Worm (Caenorhabditis elegans): ENCODE measurements around the gene nhr-264.
A peak's percentile ranks its signal among the peaks of the same experiment; 100 is the strongest.

nhr-264 gene

ce11 chrIV:9327706-9328105, 34.0 kb upstream of the nhr-264 start, which contains the start of gene clec-183:
Gene clec-183 (plus strand): TSS chrIV:9328006.
- TF ChIP-seq mep-1 (tag; optimal IDR thresholded peaks at IDR 0.05) (no peak), unc-39 (tag; optimal IDR thresholded peaks at IDR 0.05) (no peak)

- TF ChIP-seq lin-13 (tag; optimal IDR thresholded peaks at IDR 0.05), result no peak
- TF ChIP-seq mls-2 (tag; optimal IDR thresholded peaks at IDR 0.05), result no peak
Observed at ce11 chrIV:9323989-9324506, 30.3 kb upstream of the nhr-264 start, which contains the start of the genes nspg-11 and F49C12.15. Gene nspg-11 (minus strand): TSS chrIV:9324089. Gene F49C12.15 (plus strand): TSS chrIV:9324456.

- TF ChIP-seq cnd-1 (tag; optimal IDR thresholded peaks at IDR 0.05) (no peak), snpc-4 (tag; optimal IDR thresholded peaks at IDR 0.05) (no peak), lsy-2 (tag; optimal IDR thresholded peaks at IDR 0.05) (no peak), lin-13 (tag; optimal IDR thresholded peaks at IDR 0.05) (no peak), lin-32 (GFP tag; optimal IDR thresholded peaks at IDR 0.05) (no peak), unc-62 (GFP tag; optimal IDR thresholded peaks at IDR 0.05) (no peak), bed-3 (GFP tag; optimal IDR thresholded peaks at IDR 0.05) (no peak), hlh-1 (tag; optimal IDR thresholded peaks at IDR 0.05) (no peak), ces-1 (GFP tag; optimal IDR thresholded peaks at IDR 0.05) (no peak), elt-1 (tag; optimal IDR thresholded peaks at IDR 0.05; ENCODE audit: borderline replicate concordance, insufficient read depth) (no peak), mab-5 (tag; optimal IDR thresholded peaks at IDR 0.05) (no peak), ceh-43 (GFP tag; optimal IDR thresholded peaks at IDR 0.05) (no peak)
Observed at ce11 chrIV:9322489-9322888, 28.8 kb upstream of the nhr-264 start.

- no peak for TF ChIP-seq drap-1 (GFP tag; optimal IDR thresholded peaks at IDR 0.05)
- TF ChIP-seq elt-3 (tag; optimal IDR thresholded peaks at IDR 0.05), result no peak
- TF ChIP-seq snpc-4 (tag; optimal IDR thresholded peaks at IDR 0.05), result no peak
- peak; percentile 1 for TF ChIP-seq unc-120 (tag; optimal IDR thresholded peaks at IDR 0.05; ENCODE audit: poor library complexity, severe bottlenecking)
- no peak for TF ChIP-seq pha-4 (tag; optimal IDR thresholded peaks at IDR 0.05)
- TF ChIP-seq unc-39 (tag; optimal IDR thresholded peaks at IDR 0.05), result no peak
- TF ChIP-seq lsy-2 (tag; optimal IDR thresholded peaks at IDR 0.05), result no peak
- TF ChIP-seq ceh-83 (GFP tag; optimal IDR thresholded peaks at IDR 0.05), result no peak
- no peak for TF ChIP-seq bed-3 (GFP tag; optimal IDR thresholded peaks at IDR 0.05)
- TF ChIP-seq elt-1 (tag; optimal IDR thresholded peaks at IDR 0.05; ENCODE audit: borderline replicate concordance, insufficient read depth), result no peak
- no peak for TF ChIP-seq nhr-28 (tag; optimal IDR thresholded peaks at IDR 0.05)
- TF ChIP-seq mls-2 (tag; optimal IDR thresholded peaks at IDR 0.05), result no peak
- no peak for TF ChIP-seq blmp-1 (tag; optimal IDR thresholded peaks at IDR 0.05)
- peak; percentile 33 for TF ChIP-seq ceh-39 (tag; optimal IDR thresholded peaks at IDR 0.05)
- no peak for TF ChIP-seq lin-32 (GFP tag; optimal IDR thresholded peaks at IDR 0.05)
- no peak for TF ChIP-seq nhr-12 (tag; optimal IDR thresholded peaks at IDR 0.05)
- TF ChIP-seq ces-1 (GFP tag; optimal IDR thresholded peaks at IDR 0.05), result no peak
- no peak for TF ChIP-seq M03D4.4 (tag; optimal IDR thresholded peaks at IDR 0.05)
- TF ChIP-seq mab-5 (tag; optimal IDR thresholded peaks at IDR 0.05), result no peak
- TF ChIP-seq nhr-237 (tag; optimal IDR thresholded peaks at IDR 0.05), result peak; percentile 10
- no peak for TF ChIP-seq lin-13 (tag; optimal IDR thresholded peaks at IDR 0.05)
Observed at ce11 chrIV:9321039-9321851, 27.5 kb upstream of the nhr-264 start, which contains the start of the genes F49C12.12 and vha-17. Gene F49C12.12 (minus strand): TSS chrIV:9321089. Gene vha-17 (plus strand): TSS chrIV:9321801.

ce11 chrIV:9320023-9320422, 26.3 kb upstream of the nhr-264 start:
- TF ChIP-seq ceh-43 (GFP tag; optimal IDR thresholded peaks at IDR 0.05), result no peak
- no peak for TF ChIP-seq hlh-1 (tag; optimal IDR thresholded peaks at IDR 0.05)
- no peak for TF ChIP-seq ces-1 (GFP tag; optimal IDR thresholded peaks at IDR 0.05)
- no peak for TF ChIP-seq mls-2 (tag; optimal IDR thresholded peaks at IDR 0.05)
- TF ChIP-seq bed-3 (GFP tag; optimal IDR thresholded peaks at IDR 0.05), result no peak
- no peak for TF ChIP-seq unc-120 (tag; optimal IDR thresholded peaks at IDR 0.05; ENCODE audit: poor library complexity, severe bottlenecking)
- no peak for TF ChIP-seq tbx-8 (GFP tag; optimal IDR thresholded peaks at IDR 0.05)
- no peak for TF ChIP-seq elt-1 (tag; optimal IDR thresholded peaks at IDR 0.05; ENCODE audit: borderline replicate concordance, insufficient read depth)
- TF ChIP-seq lsy-2 (tag; optimal IDR thresholded peaks at IDR 0.05), result no peak

ce11 chrIV:9319080-9319479, 25.4 kb upstream of the nhr-264 start, which contains the start of the genes F49C12.11 and nemt-1:
Gene F49C12.11 (plus strand): TSS chrIV:9319380.
Gene nemt-1 (minus strand): TSS chrIV:9319439.
- TF ChIP-seq hlh-1 (tag; optimal IDR thresholded peaks at IDR 0.05) (no peak), ceh-83 (GFP tag; optimal IDR thresholded peaks at IDR 0.05) (no peak), ceh-39 (tag; optimal IDR thresholded peaks at IDR 0.05) (no peak), elt-3 (tag; optimal IDR thresholded peaks at IDR 0.05) (no peak), mls-2 (tag; optimal IDR thresholded peaks at IDR 0.05) (no peak), blmp-1 (tag; optimal IDR thresholded peaks at IDR 0.05) (no peak), sptf-1 (tag; optimal IDR thresholded peaks at IDR 0.05) (no peak), nhr-28 (tag; optimal IDR thresholded peaks at IDR 0.05) (no peak), nhr-12 (tag; optimal IDR thresholded peaks at IDR 0.05) (no peak), lin-32 (GFP tag; optimal IDR thresholded peaks at IDR 0.05) (no peak), bed-3 (GFP tag; optimal IDR thresholded peaks at IDR 0.05) (no peak), ceh-43 (GFP tag; optimal IDR thresholded peaks at IDR 0.05) (no peak), unc-62 (GFP tag; optimal IDR thresholded peaks at IDR 0.05) (no peak), flh-1 (GFP tag; optimal IDR thresholded peaks at IDR 0.05) (no peak), zip-8 (tag; optimal IDR thresholded peaks at IDR 0.05) (no peak), nhr-76 (tag; optimal IDR thresholded peaks at IDR 0.05) (no peak), drap-1 (GFP tag; optimal IDR thresholded peaks at IDR 0.05) (no peak), mep-1 (tag; optimal IDR thresholded peaks at IDR 0.05) (no peak), mab-5 (tag; optimal IDR thresholded peaks at IDR 0.05) (no peak)

Measured in whole organism, mixed stage, embryonic.